Fruit fly (Drosophila melanogaster) whole organism, embryonic: ENCODE data around the gene CG17996.

Experiments used
- CG6765 ChIP-seq: fragments of 200-800 bp; sonication (Bioruptor generic); optimal IDR thresholded peaks from 3 replicates; lab custom pipeline; 2017; ENCODE audit warnings: missing biosample characterization, mild to moderate bottlenecking, missing genetic modification characterization
- Vsx1 ChIP-seq: fragments of 200-800 bp; sonication (Bioruptor generic); optimal IDR thresholded peaks from 2 replicates; lab custom pipeline; 2017; ENCODE audit warnings: missing biosample characterization, mild to moderate bottlenecking, missing genetic modification characterization, missing genetic modification reagents
- lbe ChIP-seq: fragments of 200-800 bp; sonication (Bioruptor generic); optimal IDR thresholded peaks from 2 replicates; lab custom pipeline; 2016; ENCODE audit warnings: missing biosample characterization, mild to moderate bottlenecking, missing genetic modification characterization

DNA sequence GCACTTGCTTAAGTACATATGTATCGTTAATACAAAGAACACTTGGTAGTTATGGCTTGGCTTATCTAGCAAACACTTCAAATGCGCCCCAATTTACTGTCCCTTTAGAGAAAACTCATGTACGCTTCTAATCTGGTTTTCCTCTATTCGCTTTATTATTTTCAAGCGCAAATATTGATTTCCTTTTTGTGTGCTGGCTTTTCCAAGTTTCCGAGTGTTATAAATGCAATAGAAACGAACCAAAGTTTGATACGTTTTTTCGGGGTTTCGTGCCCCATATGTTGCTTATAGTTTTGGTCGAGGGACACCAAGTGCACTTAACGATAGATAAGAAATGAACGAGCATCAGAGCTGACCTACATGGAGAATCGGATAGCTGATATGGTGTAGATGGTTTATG lies 16.9 kb downstream of the CG17996 start:
- TF ChIP-seq Vsx1 (GFP tag; lab: Kevin White, UChicago) (no peak), CG6765 (GFP tag; lab: Kevin White, UChicago) (no peak), lbe (GFP tag; lab: Kevin White, UChicago) (no peak)
